Fruit fly (Drosophila melanogaster): Measurements from ENCODE around the gene CG14218.

The CG14218 gene

dm6 chrX:19579648-19580301, 2.0 kb downstream of the CG14218 start, which contains the start of gene Tao (continued):
- no peak for TF ChIP-seq eve (GFP tag; optimal IDR thresholded peaks at IDR 0.05)
- no peak for TF ChIP-seq sob (GFP tag; IDR thresholded peaks at IDR 0.05)
- no peak for TF ChIP-seq ssp (GFP tag; IDR thresholded peaks at IDR 0.05)
- no peak for TF ChIP-seq CG32767 (GFP tag; IDR thresholded peaks at IDR 0.05)
- TF ChIP-seq unc-4 (GFP tag; IDR thresholded peaks at IDR 0.05; ENCODE audit: partially characterized antibody), result peak; percentile 81
- TF ChIP-seq sens-2 (GFP tag; IDR thresholded peaks at IDR 0.05), result no peak
- TF ChIP-seq CG6765 (GFP tag; optimal IDR thresholded peaks at IDR 0.05), result no peak
- TF ChIP-seq lola (GFP tag; optimal IDR thresholded peaks at IDR 0.05), result no peak
- TF ChIP-seq CG3726 (GFP tag; IDR thresholded peaks at IDR 0.05), result no peak
- TF ChIP-seq CG10209 (GFP tag; optimal IDR thresholded peaks at IDR 0.05), result no peak
- TF ChIP-seq Sry-δ (GFP tag; optimal IDR thresholded peaks at IDR 0.05), result peak; percentile 80
- no peak for TF ChIP-seq CG10431 (GFP tag; optimal IDR thresholded peaks at IDR 0.05)
- no peak for TF ChIP-seq ftz-f1 (GFP tag; optimal IDR thresholded peaks at IDR 0.05)
- TF ChIP-seq salm (tag; optimal IDR thresholded peaks at IDR 0.05), result no peak
- TF ChIP-seq CG18599 (GFP tag; optimal IDR thresholded peaks at IDR 0.05), result no peak
- peak; percentile 91 for TF ChIP-seq Dll (GFP tag; IDR thresholded peaks at IDR 0.05; ENCODE audit: partially characterized antibody)
- no peak for TF ChIP-seq HLH54F (GFP tag; optimal IDR thresholded peaks at IDR 0.05)
- no peak for TF ChIP-seq Xbp1 (GFP tag; optimal IDR thresholded peaks at IDR 0.05)
- peak; percentile 75 for TF ChIP-seq Ets65A (GFP tag)
- no peak for TF ChIP-seq ham (GFP tag; IDR thresholded peaks at IDR 0.05)
- TF ChIP-seq Adf1 (GFP tag; IDR thresholded peaks at IDR 0.05), result no peak
- no peak for TF ChIP-seq dpn (GFP tag; optimal IDR thresholded peaks at IDR 0.05)
- no peak for TF ChIP-seq CG4707 (GFP tag; optimal IDR thresholded peaks at IDR 0.05)
- TF ChIP-seq Nf-YB (GFP tag; optimal IDR thresholded peaks at IDR 0.05), result no peak
- no peak for TF ChIP-seq Oli (tag; optimal IDR thresholded peaks at IDR 0.05)
- no peak for TF ChIP-seq CG6854 (GFP tag; optimal IDR thresholded peaks at IDR 0.05)
- no peak for TF ChIP-seq slbo (GFP tag; IDR thresholded peaks at IDR 0.05)
- no peak for TF ChIP-seq Sry-β (GFP tag; optimal IDR thresholded peaks at IDR 0.05)
- no peak for TF ChIP-seq BtbVII (GFP tag; optimal IDR thresholded peaks at IDR 0.05)
- TF ChIP-seq amos (GFP tag; IDR thresholded peaks at IDR 0.05; ENCODE audit: partially characterized antibody), result peak; percentile 79
- TF ChIP-seq abd-A (tag; optimal IDR thresholded peaks at IDR 0.05), result no peak
- TF ChIP-seq fd64A (GFP tag; optimal IDR thresholded peaks at IDR 0.05), result no peak
- peak; percentile 21 for TF ChIP-seq Max (GFP tag; optimal IDR thresholded peaks at IDR 0.05)
- peak; percentile 86 for TF ChIP-seq hb (GFP tag; IDR thresholded peaks at IDR 0.05; ENCODE audit: partially characterized antibody)
- TF ChIP-seq CG10267 (tag; optimal IDR thresholded peaks at IDR 0.05), result peak; percentile 37
- TF ChIP-seq kni (GFP tag; optimal IDR thresholded peaks at IDR 0.05), result no peak
- no peak for TF ChIP-seq cato (GFP tag; optimal IDR thresholded peaks at IDR 0.05; ENCODE audit: borderline replicate concordance)
- TF ChIP-seq CG8359 (GFP tag; optimal IDR thresholded peaks at IDR 0.05; ENCODE audit: borderline replicate concordance), result no peak
- TF ChIP-seq Taf1 (GFP tag; IDR thresholded peaks at IDR 0.05), result no peak
- no peak for TF ChIP-seq CG8290 (GFP tag; optimal IDR thresholded peaks at IDR 0.05)
- no peak for TF ChIP-seq CG8290 (tag; optimal IDR thresholded peaks at IDR 0.05)
- no peak for TF ChIP-seq Lpt (GFP tag; optimal IDR thresholded peaks at IDR 0.05)
- no peak for TF ChIP-seq CG9215 (GFP tag; IDR thresholded peaks at IDR 0.05)
- no peak for TF ChIP-seq CG6272 (GFP tag; IDR thresholded peaks at IDR 0.05)
- no peak for TF ChIP-seq lab (GFP tag; optimal IDR thresholded peaks at IDR 0.05)
- TF ChIP-seq CG17912 (GFP tag; optimal IDR thresholded peaks at IDR 0.05), result no peak
- no peak for TF ChIP-seq CG13296 (GFP tag; optimal IDR thresholded peaks at IDR 0.05)
- peak; percentile 89 for TF ChIP-seq vnd (GFP tag; IDR thresholded peaks at IDR 0.05; ENCODE audit: partially characterized antibody)
- no peak for TF ChIP-seq Hr78 (GFP tag; optimal IDR thresholded peaks at IDR 0.05)

Data from whole organism, embryonic.